Fruit fly (Drosophila melanogaster) whole organism, pupa: ENCODE results near the gene sina.

Source experiments
- CG10348 ChIP-seq: fragments of 200-800 bp; sonication (Bioruptor generic); IDR thresholded peaks from 2 replicates; pipeline ENCODE4 v1.3.6; 2022; ENCODE audit warnings: missing biosample characterization, missing genetic modification characterization
- CG12605 ChIP-seq: fragments of 200-800 bp; sonication (Bioruptor generic); IDR thresholded peaks from 2 replicates; pipeline ENCODE4 v1.3.6; 2022; ENCODE audit warnings: missing biosample characterization, missing genetic modification characterization
- CG13204 ChIP-seq: fragments of 200-800 bp; sonication (Bioruptor generic); optimal IDR thresholded peaks from 2 replicates; lab custom pipeline; 2018; ENCODE audit warnings: missing biosample characterization, mild to moderate bottlenecking, missing genetic modification characterization, moderate library complexity
- CG14655 ChIP-seq: fragments of 200-800 bp; sonication (Bioruptor generic); optimal IDR thresholded peaks from 3 replicates; lab custom pipeline; 2017; ENCODE audit warnings: mild to moderate bottlenecking, missing biosample characterization, missing genetic modification reagents, missing genetic modification characterization
- CG15710 ChIP-seq: fragments of 200-800 bp; sonication (Bioruptor generic); optimal IDR thresholded peaks from 2 replicates; lab custom pipeline; 2018; ENCODE audit warnings: missing biosample characterization, mild to moderate bottlenecking, missing genetic modification characterization, moderate library complexity
- CG17806 ChIP-seq: fragments of 200-800 bp; sonication (Bioruptor generic); optimal IDR thresholded peaks from 2 replicates; lab custom pipeline; 2018; ENCODE audit warnings: missing biosample characterization, mild to moderate bottlenecking, missing genetic modification characterization, moderate library complexity
- CG32121 ChIP-seq: fragments of 200-800 bp; sonication (Bioruptor generic); IDR thresholded peaks from 2 replicates; pipeline ENCODE4 v1.3.6; 2022; ENCODE audit warnings: missing biosample characterization, missing genetic modification characterization
- CG34367 ChIP-seq: fragments of 200-800 bp; sonication (Bioruptor generic); optimal IDR thresholded peaks from 2 replicates; lab custom pipeline; 2018; ENCODE audit warnings: missing biosample characterization, mild to moderate bottlenecking, missing genetic modification characterization
- CG4496 ChIP-seq: fragments of 200-800 bp; sonication (Bioruptor generic); IDR thresholded peaks from 3 replicates; pipeline ENCODE4 v1.3.6; 2022; ENCODE audit warnings: missing biosample characterization, missing genetic modification characterization
- CG8159 ChIP-seq: fragments of 200-800 bp; sonication (Bioruptor generic); optimal IDR thresholded peaks from 3 replicates; lab custom pipeline; 2018; ENCODE audit warnings: missing biosample characterization, mild to moderate bottlenecking, missing genetic modification characterization, moderate library complexity
- CG8301 ChIP-seq: fragments of 200-800 bp; sonication (Bioruptor generic); optimal IDR thresholded peaks from 2 replicates; lab custom pipeline; 2018; ENCODE audit warnings: missing biosample characterization, mild to moderate bottlenecking, missing genetic modification characterization
- CG9948 ChIP-seq: fragments of 200-800 bp; sonication (Bioruptor generic); optimal IDR thresholded peaks from 2 replicates; lab custom pipeline; 2018; ENCODE audit warnings: missing biosample characterization, mild to moderate bottlenecking, missing genetic modification characterization, moderate library complexity
- D1 ChIP-seq: fragments of 200-800 bp; sonication (Bioruptor generic); optimal IDR thresholded peaks from 2 replicates; lab custom pipeline; 2018; ENCODE audit warnings: missing biosample characterization, mild to moderate bottlenecking, missing genetic modification characterization, moderate library complexity
- EcR ChIP-seq: fragments of 200-800 bp; sonication (Bioruptor generic); optimal IDR thresholded peaks from 3 replicates; lab custom pipeline; 2019; ENCODE audit warnings: missing biosample characterization, missing genetic modification characterization, mild to moderate bottlenecking, moderate library complexity, missing genetic modification reagents
- Ets98B ChIP-seq: fragments of 200-800 bp; sonication (Bioruptor generic); IDR thresholded peaks from 2 replicates; pipeline ENCODE4 v1.3.6; 2022; ENCODE audit warnings: missing biosample characterization, missing genetic modification characterization
- Pif1A ChIP-seq: fragments of 200-800 bp; sonication (Bioruptor generic); optimal IDR thresholded peaks from 3 replicates; lab custom pipeline; 2016; ENCODE audit warnings: missing biosample characterization, missing genetic modification characterization
- Pif1B ChIP-seq: fragments of 200-800 bp; sonication (Bioruptor generic); optimal IDR thresholded peaks from 3 replicates; lab custom pipeline; 2016; ENCODE audit warnings: missing biosample characterization, missing genetic modification characterization
- Snoo ChIP-seq: fragments of 200-800 bp; sonication (Bioruptor generic); optimal IDR thresholded peaks from 3 replicates; lab custom pipeline; 2017; ENCODE audit warnings: missing biosample characterization, mild to moderate bottlenecking, missing genetic modification characterization, inconsistent platforms
- fd96Ca ChIP-seq: fragments of 200-800 bp; sonication (Bioruptor generic); IDR thresholded peaks from 3 replicates; pipeline ENCODE4 v1.3.6; 2022; ENCODE audit warnings: missing biosample characterization, missing genetic modification characterization
- gl ChIP-seq: fragments of 200-800 bp; sonication (Bioruptor generic); optimal IDR thresholded peaks from 2 replicates; lab custom pipeline; 2018; ENCODE audit warnings: missing biosample characterization, mild to moderate bottlenecking, missing genetic modification characterization
- rn ChIP-seq: fragments of 200-800 bp; sonication (Bioruptor generic); IDR thresholded peaks from 2 replicates; pipeline ENCODE4 v1.3.6; 2022; ENCODE audit warnings: missing biosample characterization, missing genetic modification characterization

The sina gene

dm6 chr3L:16853533-16854386, at the start of gene sina:
Gene sina, plus strand, starts transcription at chr3L:16853751.
- TF ChIP-seq Pif1B: no peak
- TF ChIP-seq fd96Ca (GFP tag; lab: Robert Waterston, UW): peak; percentile 31; the same call in 1 of the 3 replicates
- TF ChIP-seq CG4496 (GFP tag; lab: Robert Waterston, UW): peak; percentile 28; the same call in 1 of the 3 replicates
- TF ChIP-seq CG32121 (GFP tag; lab: Robert Waterston, UW): 0 out of 2 replicates have a peak, but pooled peaks have one; percentile 8
- TF ChIP-seq, all 21 proteins: peak for 3

- TF ChIP-seq CG14655 (no peak), Ets98B (GFP tag; lab: Robert Waterston, UW) (no peak), Snoo (tag; lab: Kevin White, UChicago) (no peak), gl (tag; lab: Kevin White, UChicago) (no peak), CG8159 (tag; lab: Kevin White, UChicago) (no peak), CG9948 (tag; lab: Kevin White, UChicago) (no peak), rn (GFP tag; lab: Robert Waterston, UW) (no peak), D1 (tag; lab: Kevin White, UChicago) (no peak), CG32121 (GFP tag; lab: Robert Waterston, UW) (no peak), CG12605 (GFP tag; lab: Robert Waterston, UW) (no peak), Pif1A (no peak), CG17806 (no peak), fd96Ca (GFP tag; lab: Robert Waterston, UW) (no peak), Pif1B (no peak), CG34367 (tag; lab: Kevin White, UChicago) (no peak), CG4496 (GFP tag; lab: Robert Waterston, UW) (no peak), CG15710 (tag; lab: Kevin White, UChicago) (no peak)
Observed at dm6 chr3L:16804627-16805026, 48.9 kb upstream of the sina start, which contains the start of gene nudC. Gene nudC, plus strand, starts transcription at chr3L:16804994.

DNA sequence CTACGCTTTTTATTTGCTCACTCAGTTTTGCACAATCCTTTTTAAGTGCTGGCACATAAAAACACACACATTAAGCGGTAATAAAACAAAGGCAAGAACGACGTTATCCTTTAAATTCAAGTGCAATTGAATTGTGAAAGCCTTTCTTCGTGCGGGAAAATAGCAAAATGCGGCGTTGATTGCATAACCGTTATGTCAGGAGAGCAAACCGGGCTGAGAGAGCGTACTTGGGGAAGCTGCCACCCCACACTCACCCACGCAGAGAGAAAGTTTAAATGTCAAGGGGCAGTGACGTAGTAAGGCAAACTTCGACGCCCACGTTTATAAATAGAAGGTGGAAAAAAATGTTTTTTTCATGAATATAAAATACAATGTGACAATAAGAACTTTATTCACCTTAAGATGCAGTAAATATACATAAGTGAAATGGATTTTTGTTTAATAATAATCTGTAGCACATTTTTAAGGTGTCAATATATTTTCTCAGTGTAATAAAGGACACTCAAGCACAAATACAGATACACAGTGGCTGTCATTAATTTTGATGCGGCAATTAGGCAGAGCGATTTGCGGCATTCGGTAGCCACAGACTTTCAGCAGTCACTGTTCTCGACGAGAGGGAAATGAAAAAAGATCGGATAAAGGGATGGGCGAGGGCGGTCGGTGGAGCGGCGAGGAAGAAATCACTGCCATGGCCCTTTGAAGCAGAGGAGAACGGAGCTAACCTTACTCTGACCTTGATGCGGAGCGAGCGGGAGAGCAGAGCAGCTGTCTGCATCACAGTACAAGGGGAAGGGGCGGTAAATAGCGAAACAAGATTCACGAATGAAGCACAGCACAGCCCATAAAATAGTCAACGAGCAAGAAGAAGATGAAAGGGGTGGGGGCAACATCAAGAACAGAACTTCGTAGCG, 47.5 kb upstream of the sina start:
- TF ChIP-seq CG17806: peak; percentile 73
- peak; percentile 64 for TF ChIP-seq Pif1A
- no peak for TF ChIP-seq D1 (tag; lab: Kevin White, UChicago)
- TF ChIP-seq fd96Ca (GFP tag; lab: Robert Waterston, UW): peak; percentile 42; the same call in 1 of the 3 replicates
- 0 out of 3 replicates have a peak, but pooled peaks have one; percentile 14 for TF ChIP-seq CG4496 (GFP tag; lab: Robert Waterston, UW)
- peak; percentile 39; the same call in 1 of the 2 replicates for TF ChIP-seq CG12605 (GFP tag; lab: Robert Waterston, UW)
- TF ChIP-seq CG34367 (tag; lab: Kevin White, UChicago): peak; percentile 66
- TF ChIP-seq CG14655: peak; percentile 37
- no peak for TF ChIP-seq rn (GFP tag; lab: Robert Waterston, UW)
- no peak for TF ChIP-seq Snoo (tag; lab: Kevin White, UChicago)
- peak; percentile 88 for TF ChIP-seq CG13204 (GFP tag; lab: Kevin White, UChicago)
- peak; percentile 59 for TF ChIP-seq CG15710 (tag; lab: Kevin White, UChicago)
- TF ChIP-seq CG32121 (GFP tag; lab: Robert Waterston, UW): no peak
- TF ChIP-seq CG9948 (tag; lab: Kevin White, UChicago): peak; percentile 76
- TF ChIP-seq CG8159 (tag; lab: Kevin White, UChicago): peak; percentile 31
- no peak for TF ChIP-seq CG10348 (GFP tag; lab: Robert Waterston, UW)
- peak; percentile 18 for TF ChIP-seq gl (tag; lab: Kevin White, UChicago)
- TF ChIP-seq Pif1B: peak; percentile 21
- TF ChIP-seq CG8301 (tag; lab: Kevin White, UChicago): peak; percentile 42
- TF ChIP-seq EcR (GFP tag; lab: Kevin White, UChicago): peak; percentile 96
- TF ChIP-seq Ets98B (GFP tag; lab: Robert Waterston, UW): no peak

DNA sequence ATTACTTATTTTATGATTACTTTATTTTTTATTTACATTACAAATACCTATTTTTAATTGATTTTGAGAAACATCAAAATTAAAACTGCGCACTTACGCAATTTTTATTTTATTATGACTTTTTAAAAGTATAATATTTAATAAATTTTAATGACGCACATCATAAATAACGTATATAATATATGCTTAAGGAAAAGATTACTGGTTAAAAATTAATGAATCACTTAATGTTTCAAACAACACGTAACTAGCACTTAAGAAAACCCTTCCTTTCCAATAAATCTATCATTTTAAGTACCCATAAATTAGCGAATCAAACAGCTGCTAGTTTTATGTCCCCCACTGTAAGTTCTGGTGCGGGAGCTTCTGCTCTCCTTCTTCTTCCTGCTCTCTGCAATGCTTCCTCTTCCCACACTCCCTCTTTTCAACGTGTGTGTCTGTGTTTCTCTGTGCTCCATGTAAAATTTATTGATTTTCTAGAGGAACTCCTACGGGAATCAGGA, 46.7 kb upstream of the sina start:
- TF ChIP-seq CG10348 (GFP tag; lab: Robert Waterston, UW) (no peak), CG8301 (tag; lab: Kevin White, UChicago) (peak; percentile 92), EcR (GFP tag; lab: Kevin White, UChicago) (no peak), CG13204 (GFP tag; lab: Kevin White, UChicago) (peak; percentile 37), rn (GFP tag; lab: Robert Waterston, UW) (no peak; the same call in 1 of the 2 replicates), Snoo (tag; lab: Kevin White, UChicago) (peak; percentile 77), gl (tag; lab: Kevin White, UChicago) (no peak), CG32121 (GFP tag; lab: Robert Waterston, UW) (0 out of 2 replicates have a peak, but pooled peaks have one; percentile 12), D1 (tag; lab: Kevin White, UChicago) (peak; percentile 91), CG17806 (peak; percentile 83), CG14655 (peak; percentile 95), CG4496 (GFP tag; lab: Robert Waterston, UW) (peak; percentile 74; the same call in 2 of the 3 replicates), CG8159 (tag; lab: Kevin White, UChicago) (peak; percentile 77), Pif1B (no peak), CG15710 (tag; lab: Kevin White, UChicago) (peak; percentile 93), CG34367 (tag; lab: Kevin White, UChicago) (peak; percentile 84), CG9948 (tag; lab: Kevin White, UChicago) (peak; percentile 94), Pif1A (peak; percentile 56), Ets98B (GFP tag; lab: Robert Waterston, UW) (peak; percentile 34; the same call in 1 of the 2 replicates), fd96Ca (GFP tag; lab: Robert Waterston, UW) (no peak), CG12605 (GFP tag; lab: Robert Waterston, UW) (peak; percentile 43; the same call in 1 of the 2 replicates)
